Worm (Caenorhabditis elegans): Measurements from ENCODE around the gene nspe-8.

DNA sequence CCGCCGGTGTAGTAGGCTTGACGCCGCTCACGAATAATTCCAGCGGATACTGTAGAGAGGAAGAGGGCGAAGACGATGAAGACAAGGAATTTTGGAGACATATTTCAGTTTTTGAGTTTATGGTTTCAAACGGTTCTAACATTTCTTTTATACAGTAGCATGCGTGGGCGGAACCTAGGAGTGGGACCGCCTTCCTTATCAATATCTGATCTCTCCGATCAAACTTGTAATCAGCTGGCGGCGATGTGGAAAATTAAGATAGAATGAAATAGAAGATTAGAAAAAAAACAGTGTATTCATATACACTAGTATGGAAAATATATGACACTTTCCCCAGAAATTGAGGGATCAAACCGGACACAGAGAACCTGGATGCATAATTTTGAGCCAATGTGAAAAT lies 2.5 kb downstream of the nspe-8 start, which contains the start of gene nspe-2:
- TF ChIP-seq ama-1 (optimal IDR thresholded peaks at IDR 0.05) (no peak), ama-1 (GFP tag; optimal IDR thresholded peaks at IDR 0.05) (no peak), unc-62 (GFP tag; optimal IDR thresholded peaks at IDR 0.05) (no peak), chd-7 (tag; optimal IDR thresholded peaks at IDR 0.05) (no peak), let-607 (tag; optimal IDR thresholded peaks at IDR 0.05) (no peak), snpc-4 (GFP tag; optimal IDR thresholded peaks at IDR 0.05) (no peak), snpc-4 (tag; optimal IDR thresholded peaks at IDR 0.05) (no peak), cebp-1 (GFP tag; IDR thresholded peaks at IDR 0.05) (no peak), cebp-1 (tag; optimal IDR thresholded peaks at IDR 0.05) (no peak)

All from whole organism, young adult.